Worm (Caenorhabditis elegans) whole organism, young adult: ENCODE measurements around the gene cal-4.

Source experiments
- B0019.2 ChIP-seq: fragments of 200-800 bp; sonication (Bioruptor generic); conservative IDR thresholded peaks from 2 replicates; pipeline ENCODE4 v1.3.6; 2022; ENCODE audit warnings: missing genetic modification reagents, missing genetic modification characterization, missing compliant biosample characterization
- F22D6.2 ChIP-seq: sonication (generic microtip); optimal IDR thresholded peaks from 2 replicates; lab custom pipeline; 2016; ENCODE audit warnings: mild to moderate bottlenecking, missing genetic modification characterization, missing compliant biosample characterization
- F49E8.2 ChIP-seq: sonication (generic microtip); optimal IDR thresholded peaks from 3 replicates; lab custom pipeline; 2017; ENCODE audit warnings: missing genetic modification characterization, mild to moderate bottlenecking, missing compliant biosample characterization, antibody characterized with exemption, moderate library complexity; ENCODE audit not compliant: insufficient read depth
- F52B5.7 ChIP-seq: sonication (generic microtip); optimal IDR thresholded peaks from 2 replicates; lab custom pipeline; 2016; ENCODE audit warnings: mild to moderate bottlenecking, missing genetic modification characterization, missing compliant biosample characterization
- K11D2.4 ChIP-seq: fragments of 200-800 bp; sonication (Bioruptor generic); IDR thresholded peaks from 2 replicates; pipeline ENCODE4 v1.3.6; 2022; ENCODE audit warnings: missing genetic modification reagents, missing genetic modification characterization, missing compliant biosample characterization
- K12H6.12 ChIP-seq: fragments of 200-800 bp; sonication (Bioruptor generic); optimal IDR thresholded peaks from 2 replicates; lab custom pipeline; 2018; ENCODE audit warnings: mild to moderate bottlenecking, missing genetic modification characterization, missing compliant biosample characterization
- Y67H2A.10 ChIP-seq: fragments of 200-800 bp; sonication (Bioruptor generic); conservative IDR thresholded peaks from 2 replicates; pipeline ENCODE4 v1.3.6; 2022; ENCODE audit warnings: missing genetic modification reagents, missing genetic modification characterization, missing compliant biosample characterization
- atf-7 ChIP-seq: sonication (generic microtip); optimal IDR thresholded peaks from 2 replicates; lab custom pipeline; 2017; ENCODE audit warnings: mild to moderate bottlenecking, missing genetic modification characterization, missing compliant biosample characterization
- attf-3 ChIP-seq: fragments of 200-800 bp; sonication (Bioruptor generic); conservative IDR thresholded peaks from 2 replicates; pipeline ENCODE4 v1.3.6; 2022; ENCODE audit warnings: missing genetic modification reagents, missing genetic modification characterization, missing compliant biosample characterization
- attf-5 ChIP-seq: fragments of 200-800 bp; sonication (Bioruptor generic); optimal IDR thresholded peaks from 2 replicates; lab custom pipeline; 2018; ENCODE audit warnings: mild to moderate bottlenecking, missing genetic modification characterization, missing compliant biosample characterization
- bed-1 ChIP-seq: fragments of 200-800 bp; sonication (Bioruptor generic); IDR thresholded peaks from 2 replicates; pipeline ENCODE4 v1.3.6; 2022; ENCODE audit warnings: missing genetic modification reagents, missing genetic modification characterization, missing compliant biosample characterization
- bed-2 ChIP-seq: fragments of 200-800 bp; sonication (Bioruptor generic); IDR thresholded peaks from 2 replicates; pipeline ENCODE4 v1.3.6; 2022; ENCODE audit warnings: missing genetic modification reagents, missing genetic modification characterization, missing compliant biosample characterization
- cebp-1 ChIP-seq, 2 experiments: fragments of 200-800 bp in 1 of 2; sonication (Bioruptor generic) in 1 of 2; sonication (generic microtip) in 1 of 2; IDR thresholded peaks in 1 of 2; optimal IDR thresholded peaks in 1 of 2; 2 replicates each; pipeline versions ENCODE4 v1.3.6 to Lab custom; 2017 to 2022; ENCODE audit warnings: missing compliant biosample characterization in 2 of 2, missing genetic modification characterization in 2 of 2, mild to moderate bottlenecking in 1 of 2, missing genetic modification reagents in 1 of 2, moderate library complexity in 1 of 2
- ceh-40 ChIP-seq: fragments of 200-800 bp; sonication (Bioruptor generic); IDR thresholded peaks from 2 replicates; pipeline ENCODE4 v1.3.6; 2022; ENCODE audit warnings: missing genetic modification characterization, missing compliant biosample characterization
- ceh-58 ChIP-seq: fragments of 200-800 bp; sonication (Bioruptor generic); IDR thresholded peaks from 2 replicates; pipeline ENCODE4 v1.3.6; 2022; ENCODE audit warnings: missing genetic modification characterization, missing compliant biosample characterization
- dox-1 ChIP-seq: fragments of 200-800 bp; sonication (Bioruptor generic); IDR thresholded peaks from 2 replicates; pipeline ENCODE4 v1.3.6; 2022; ENCODE audit warnings: missing genetic modification reagents, missing genetic modification characterization, missing compliant biosample characterization
- efl-1 ChIP-seq: fragments of 150-350 bp; optimal IDR thresholded peaks from 2 replicates; lab custom pipeline; 2014; ENCODE audit warnings: missing biosample characterization, missing genetic modification reagents, missing genetic modification characterization
- egl-44 ChIP-seq: fragments of 200-800 bp; sonication (Bioruptor generic); IDR thresholded peaks from 2 replicates; pipeline ENCODE4 v1.3.6; 2022; ENCODE audit warnings: missing genetic modification reagents, missing genetic modification characterization, missing compliant biosample characterization
- egrh-3 ChIP-seq: fragments of 200-800 bp; sonication (Bioruptor generic); IDR thresholded peaks from 2 replicates; pipeline ENCODE4 v1.3.6; 2022; ENCODE audit warnings: missing genetic modification reagents, missing genetic modification characterization, missing compliant biosample characterization
- fkh-3 ChIP-seq: sonication (generic microtip); optimal IDR thresholded peaks from 2 replicates; lab custom pipeline; 2016; ENCODE audit warnings: mild to moderate bottlenecking, missing genetic modification characterization, missing compliant biosample characterization
- hmg-1.2 ChIP-seq: fragments of 200-800 bp; sonication (Bioruptor generic); IDR thresholded peaks from 2 replicates; pipeline ENCODE4 v1.3.6; 2022; ENCODE audit warnings: missing genetic modification reagents, missing genetic modification characterization, missing compliant biosample characterization
- hsf-1 ChIP-seq: fragments of 200-800 bp; sonication (Bioruptor generic); IDR thresholded peaks from 2 replicates; pipeline ENCODE4 v1.3.6; 2022; ENCODE audit warnings: missing genetic modification reagents, missing genetic modification characterization, missing compliant biosample characterization
- lag-1 ChIP-seq: fragments of 200-800 bp; sonication (Bioruptor generic); IDR thresholded peaks from 2 replicates; pipeline ENCODE4 v1.3.6; 2022; ENCODE audit warnings: missing genetic modification reagents, missing genetic modification characterization, missing compliant biosample characterization
- let-526 ChIP-seq: fragments of 200-800 bp; sonication (Bioruptor generic); IDR thresholded peaks from 2 replicates; pipeline ENCODE4 v1.3.6; 2022; ENCODE audit warnings: missing genetic modification reagents, missing genetic modification characterization, missing compliant biosample characterization
- let-607 ChIP-seq, 2 experiments: fragments of 200-800 bp in 1 of 2; sonication (Bioruptor generic) in 1 of 2; sonication (generic microtip) in 1 of 2; optimal IDR thresholded peaks; 2 replicates each; lab custom pipeline; 2016 to 2018; ENCODE audit warnings: mild to moderate bottlenecking in 2 of 2, missing compliant biosample characterization in 2 of 2, missing genetic modification characterization in 2 of 2, moderate library complexity in 2 of 2, missing genotype in 1 of 2
- lin-26 ChIP-seq: fragments of 200-800 bp; sonication (Bioruptor generic); IDR thresholded peaks from 2 replicates; pipeline ENCODE4 v1.3.6; 2022; ENCODE audit warnings: missing genetic modification reagents, missing genetic modification characterization, missing compliant biosample characterization
- lin-35 ChIP-seq, 3 experiments: fragments of 150-350 bp in 2 of 3; sonication (generic microtip) in 1 of 3; optimal IDR thresholded peaks; 2 replicates each; lab custom pipeline; 2014 to 2018; ENCODE audit warnings: missing biosample characterization in 3 of 3, missing genetic modification characterization in 3 of 3, missing genetic modification reagents in 3 of 3
- lin-40 ChIP-seq: sonication (generic microtip); optimal IDR thresholded peaks from 2 replicates; lab custom pipeline; 2016; ENCODE audit warnings: missing genetic modification characterization, mild to moderate bottlenecking, missing compliant biosample characterization, missing genotype, missing genetic modification reagents
- lin-54 ChIP-seq: fragments of 200-800 bp; sonication (Bioruptor generic); optimal IDR thresholded peaks from 2 replicates; lab custom pipeline; 2018; ENCODE audit warnings: mild to moderate bottlenecking, missing genetic modification characterization, missing compliant biosample characterization
- lsy-27 ChIP-seq: sonication (generic microtip); optimal IDR thresholded peaks from 2 replicates; lab custom pipeline; 2017; ENCODE audit warnings: missing genetic modification characterization, mild to moderate bottlenecking, missing compliant biosample characterization, antibody characterized with exemption, missing genotype, borderline replicate concordance; ENCODE audit not compliant: insufficient read depth
- madf-10 ChIP-seq: sonication (generic microtip); optimal IDR thresholded peaks from 2 replicates; lab custom pipeline; 2016; ENCODE audit warnings: mild to moderate bottlenecking, missing genetic modification characterization, missing compliant biosample characterization
- mcd-1 ChIP-seq: fragments of 200-800 bp; sonication (Bioruptor generic); IDR thresholded peaks from 2 replicates; pipeline ENCODE4 v1.3.6; 2022; ENCODE audit warnings: missing genetic modification reagents, missing genetic modification characterization, missing compliant biosample characterization
- nfya-2 ChIP-seq: fragments of 200-800 bp; sonication (Bioruptor generic); IDR thresholded peaks from 2 replicates; pipeline ENCODE4 v1.3.6; 2022; ENCODE audit warnings: missing genetic modification reagents, missing genetic modification characterization, missing compliant biosample characterization
- nhr-120 ChIP-seq: fragments of 200-800 bp; sonication (Bioruptor generic); IDR thresholded peaks from 2 replicates; pipeline ENCODE4 v1.3.6; 2022; ENCODE audit warnings: missing genetic modification characterization, missing compliant biosample characterization
- pbrm-1 ChIP-seq: fragments of 200-800 bp; sonication (Bioruptor generic); IDR thresholded peaks from 2 replicates; pipeline ENCODE4 v1.3.6; 2022; ENCODE audit warnings: missing genetic modification reagents, missing genetic modification characterization, missing compliant biosample characterization
- rcor-1 ChIP-seq: fragments of 200-800 bp; sonication (Bioruptor generic); IDR thresholded peaks from 2 replicates; pipeline ENCODE4 v1.3.6; 2022; ENCODE audit warnings: missing genetic modification reagents, missing genetic modification characterization, missing compliant biosample characterization
- snpc-3.4 ChIP-seq: sonication (generic microtip); optimal IDR thresholded peaks from 2 replicates; lab custom pipeline; 2017; ENCODE audit warnings: missing genetic modification characterization, mild to moderate bottlenecking, missing compliant biosample characterization, antibody characterized with exemption, moderate library complexity, missing genotype, missing genetic modification reagents
- snpc-4 ChIP-seq, 5 experiments: fragments of 150-350 bp in 1 of 5; sonication (generic microtip) in 4 of 5; optimal IDR thresholded peaks; 2 replicates each; lab custom pipeline; 2014 to 2018; ENCODE audit warnings: missing genetic modification characterization in 5 of 5, missing biosample characterization in 3 of 5, antibody characterized with exemption in 2 of 5, mild to moderate bottlenecking in 2 of 5, missing compliant biosample characterization in 2 of 5, missing genotype in 2 of 5, moderate library complexity in 2 of 5, missing genetic modification reagents in 1 of 5
- somi-1 ChIP-seq: fragments of 200-800 bp; sonication (Bioruptor generic); optimal IDR thresholded peaks from 2 replicates; lab custom pipeline; 2018; ENCODE audit warnings: mild to moderate bottlenecking, missing genetic modification characterization, missing compliant biosample characterization
- tlf-1 ChIP-seq: fragments of 200-800 bp; sonication (Bioruptor generic); optimal IDR thresholded peaks from 2 replicates; lab custom pipeline; 2018; ENCODE audit warnings: mild to moderate bottlenecking, missing genetic modification characterization, missing compliant biosample characterization
- zfh-2 ChIP-seq: fragments of 200-800 bp; sonication (Bioruptor generic); conservative IDR thresholded peaks from 2 replicates; pipeline ENCODE4 v1.3.6; 2022; ENCODE audit warnings: missing genetic modification reagents, missing genetic modification characterization, missing compliant biosample characterization
- zim-3 ChIP-seq: sonication (generic microtip); optimal IDR thresholded peaks from 2 replicates; lab custom pipeline; 2017; ENCODE audit warnings: mild to moderate bottlenecking, missing genetic modification characterization, moderate library complexity, missing compliant biosample characterization
- ztf-22 ChIP-seq: fragments of 200-800 bp; sonication (Bioruptor generic); optimal IDR thresholded peaks from 2 replicates; lab custom pipeline; 2018; ENCODE audit warnings: mild to moderate bottlenecking, missing genetic modification characterization, moderate library complexity, missing compliant biosample characterization

The cal-4 gene

ce11 chrIV:10489409-10489808 is 31.8 kb upstream of the cal-4 start:
- TF ChIP-seq madf-10 (tag; lab: Kevin White, UChicago) (no peak), Y67H2A.10 (GFP tag; lab: Robert Waterston, UW) (no peak), F52B5.7 (tag; lab: Kevin White, UChicago) (no peak), bed-2 (GFP tag; lab: Robert Waterston, UW) (no peak), K12H6.12 (tag; lab: Kevin White, UChicago) (no peak), B0019.2 (GFP tag; lab: Robert Waterston, UW) (no peak), ceh-40 (GFP tag; lab: Robert Waterston, UW) (no peak), nhr-120 (no peak)

ce11 chrIV:10498401-10498800 is 22.8 kb upstream of the cal-4 start:
- TF ChIP-seq let-526 (GFP tag; lab: Robert Waterston, UW) (no peak), bed-1 (GFP tag; lab: Robert Waterston, UW) (no peak), snpc-3.4 (tag; lab: Kevin White, UChicago) (no peak), F49E8.2 (tag; lab: Kevin White, UChicago) (no peak), zfh-2 (no peak), K12H6.12 (tag; lab: Kevin White, UChicago) (no peak)

DNA sequence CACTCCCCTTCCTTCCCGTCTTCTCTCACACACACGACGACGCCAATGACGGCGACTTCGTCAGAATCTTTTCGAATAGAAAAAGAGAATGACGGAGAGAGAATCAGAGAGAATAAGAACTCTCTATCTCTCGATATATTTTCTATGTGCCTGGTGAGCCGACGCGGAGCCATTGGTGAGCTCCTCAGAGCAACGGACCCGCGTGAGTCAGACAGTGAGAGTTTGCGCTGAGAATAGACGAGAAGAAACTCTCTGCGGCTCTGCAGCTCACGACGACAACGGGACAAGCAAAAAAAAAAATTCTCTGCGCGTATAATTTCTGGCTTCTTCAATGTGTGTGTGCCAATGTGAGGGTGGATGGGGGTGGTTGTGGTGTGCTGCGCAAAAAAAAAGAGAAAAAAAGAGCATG is 21.3 kb upstream of the cal-4 start:
- no peak for TF ChIP-seq ceh-58
- no peak for TF ChIP-seq ztf-22 (GFP tag; lab: Kevin White, UChicago)
- TF ChIP-seq egl-44 (GFP tag; lab: Robert Waterston, UW): no peak
- TF ChIP-seq snpc-4 (GFP tag; optimal IDR thresholded peaks at IDR 0.05; lab: Kevin White, UChicago): peak; percentile 11
- peak in 1 of 4 experiments; percentile 13 for TF ChIP-seq snpc-4 (tag; optimal IDR thresholded peaks at IDR 0.05; lab: Kevin White, UChicago)
- TF ChIP-seq attf-3 (GFP tag; lab: Robert Waterston, UW): no peak
- no peak for TF ChIP-seq bed-2 (GFP tag; lab: Robert Waterston, UW)
- TF ChIP-seq nfya-2 (GFP tag; lab: Robert Waterston, UW): no peak
- TF ChIP-seq attf-5 (GFP tag; lab: Kevin White, UChicago): peak; percentile 41
- TF ChIP-seq lin-40: peak; percentile 44
- no peak for TF ChIP-seq F22D6.2 (tag; lab: Kevin White, UChicago)
- TF ChIP-seq lin-26: no peak
- no peak for TF ChIP-seq dox-1 (GFP tag; lab: Robert Waterston, UW)
- 0 out of 2 replicates have a peak, but pooled peaks have one; percentile 4 for TF ChIP-seq egrh-3 (GFP tag; lab: Robert Waterston, UW)
- no peak for TF ChIP-seq lsy-27 (tag; lab: Kevin White, UChicago)
- TF ChIP-seq lag-1 (GFP tag; lab: Robert Waterston, UW): no peak
- TF ChIP-seq atf-7 (tag; lab: Kevin White, UChicago): no peak
- no peak for TF ChIP-seq lin-54
- peak; percentile 18; the same call in 1 of the 2 replicates for TF ChIP-seq hmg-1.2 (GFP tag; lab: Robert Waterston, UW)
- no peak for TF ChIP-seq tlf-1 (GFP tag; lab: Kevin White, UChicago)
- peak; percentile 28 for TF ChIP-seq mcd-1 (GFP tag; lab: Robert Waterston, UW)
- peak; percentile 29 for TF ChIP-seq madf-10 (tag; lab: Kevin White, UChicago)
- TF ChIP-seq fkh-3 (tag; lab: Kevin White, UChicago): no peak
- peak; percentile 85 for TF ChIP-seq zfh-2
- no peak for TF ChIP-seq cebp-1 (GFP tag; IDR thresholded peaks at IDR 0.05; lab: Robert Waterston, UW)
- peak; percentile 43 for TF ChIP-seq cebp-1 (tag; optimal IDR thresholded peaks at IDR 0.05; lab: Kevin White, UChicago)
- TF ChIP-seq let-607 (tag; optimal IDR thresholded peaks at IDR 0.05; lab: Kevin White, UChicago): no peak
- peak; percentile 19; the same call in 1 of the 2 replicates for TF ChIP-seq rcor-1 (GFP tag; lab: Robert Waterston, UW)
- peak; percentile 14 for TF ChIP-seq somi-1 (GFP tag; lab: Kevin White, UChicago)
- peak in 1 of 3 experiments; percentile 11 for TF ChIP-seq lin-35 (GFP tag; optimal IDR thresholded peaks at IDR 0.05; lab: Kevin White, UChicago)
- TF ChIP-seq hsf-1 (GFP tag; lab: Robert Waterston, UW): no peak
- TF ChIP-seq zim-3 (tag; lab: Kevin White, UChicago): no peak
- no peak for TF ChIP-seq K11D2.4 (GFP tag; lab: Robert Waterston, UW)
- TF ChIP-seq pbrm-1 (GFP tag; lab: Robert Waterston, UW): no peak
- peak; percentile 75 for TF ChIP-seq K12H6.12 (tag; lab: Kevin White, UChicago)
- TF ChIP-seq efl-1: no peak
